Fruit fly (Drosophila melanogaster) whole organism, embryonic: ENCODE data around the gene CG17027.

ENCODE experiments used
- ATbp ChIP-seq: fragments of 200-800 bp; sonication (Bioruptor generic); optimal IDR thresholded peaks from 2 replicates; lab custom pipeline; 2017; ENCODE audit warnings: missing biosample characterization, mild to moderate bottlenecking, missing genetic modification characterization, missing genetic modification reagents
- Ada2b ChIP-seq: fragments of 200-800 bp; sonication (Bioruptor generic); IDR thresholded peaks from 2 replicates; pipeline ENCODE4 v1.3.6; 2022; ENCODE audit warnings: missing biosample characterization, missing genetic modification characterization
- Adf1 ChIP-seq: fragments of 200-800 bp; sonication (Bioruptor generic); IDR thresholded peaks from 2 replicates; pipeline ENCODE4 v1.3.6; 2022; ENCODE audit warnings: missing biosample characterization, missing genetic modification characterization
- B-H2 ChIP-seq: fragments of 200-800 bp; sonication (Bioruptor generic); optimal IDR thresholded peaks from 2 replicates; lab custom pipeline; 2018; ENCODE audit warnings: missing biosample characterization, mild to moderate bottlenecking, missing genetic modification characterization
- Bgb ChIP-seq: fragments of 200-800 bp; sonication (Bioruptor generic); IDR thresholded peaks from 2 replicates; pipeline ENCODE4 v1.3.6; 2022; ENCODE audit warnings: missing biosample characterization, missing genetic modification characterization; ENCODE audit not compliant: partially characterized antibody
- BtbVII ChIP-seq: fragments of 200-800 bp; sonication (Bioruptor generic); optimal IDR thresholded peaks from 3 replicates; lab custom pipeline; 2017; ENCODE audit warnings: missing biosample characterization, mild to moderate bottlenecking, missing genetic modification characterization
- CG10959 ChIP-seq: fragments of 200-800 bp; sonication (Bioruptor generic); IDR thresholded peaks from 2 replicates; pipeline ENCODE4 v1.3.6; 2022; ENCODE audit warnings: missing biosample characterization, missing genetic modification characterization
- CG11093 ChIP-seq: fragments of 200-800 bp; sonication (Bioruptor generic); IDR thresholded peaks from 3 replicates; pipeline ENCODE4 v1.3.6; 2022; ENCODE audit warnings: missing biosample characterization, missing genetic modification characterization
- CG11456 ChIP-seq: fragments of 200-800 bp; sonication (Bioruptor generic); IDR thresholded peaks from 3 replicates; pipeline ENCODE4 v1.3.6; 2022; ENCODE audit warnings: missing biosample characterization, missing genetic modification characterization
- CG11695 ChIP-seq: fragments of 200-800 bp; sonication (Bioruptor generic); IDR thresholded peaks from 3 replicates; pipeline ENCODE4 v1.3.6; 2022; ENCODE audit warnings: missing biosample characterization, missing genetic modification characterization
- CG1233 ChIP-seq: fragments of 200-800 bp; sonication (Bioruptor generic); optimal IDR thresholded peaks from 4 replicates; lab custom pipeline; 2018; ENCODE audit warnings: missing biosample characterization, mild to moderate bottlenecking, missing genetic modification characterization
- CG12744 ChIP-seq: fragments of 200-800 bp; sonication (Bioruptor generic); optimal IDR thresholded peaks from 2 replicates; lab custom pipeline; 2016; ENCODE audit warnings: missing biosample characterization, missing genetic modification characterization
- CG14965 ChIP-seq: fragments of 200-800 bp; sonication (Bioruptor generic); optimal IDR thresholded peaks from 2 replicates; lab custom pipeline; 2016; ENCODE audit warnings: missing biosample characterization, missing genetic modification characterization, borderline replicate concordance
- CG16815 ChIP-seq: fragments of 200-800 bp; sonication (Bioruptor generic); optimal IDR thresholded peaks from 3 replicates; lab custom pipeline; 2017; ENCODE audit warnings: missing biosample characterization, mild to moderate bottlenecking, missing genetic modification characterization
- CG16863 ChIP-seq: fragments of 200-800 bp; sonication (Bioruptor generic); optimal IDR thresholded peaks from 3 replicates; lab custom pipeline; 2016; ENCODE audit warnings: missing biosample characterization, missing genetic modification characterization
- CG17361 ChIP-seq: fragments of 200-800 bp; sonication (Bioruptor generic); IDR thresholded peaks from 3 replicates; pipeline ENCODE4 v1.3.6; 2022; ENCODE audit warnings: missing biosample characterization, missing genetic modification characterization
- CG17568 ChIP-seq: fragments of 200-800 bp; sonication (Bioruptor generic); optimal IDR thresholded peaks from 2 replicates; lab custom pipeline; 2018; ENCODE audit warnings: missing biosample characterization, mild to moderate bottlenecking, missing genetic modification characterization, moderate library complexity
- CG17829 ChIP-seq: fragments of 200-800 bp; optimal IDR thresholded peaks from 2 replicates; lab custom pipeline; 2019; ENCODE audit warnings: missing biosample characterization, mild to moderate bottlenecking, missing genetic modification characterization, moderate library complexity
- CG17912 ChIP-seq: fragments of 200-800 bp; sonication (Bioruptor generic); optimal IDR thresholded peaks from 2 replicates; lab custom pipeline; 2018; ENCODE audit warnings: missing biosample characterization, mild to moderate bottlenecking, missing genetic modification characterization
- CG30020 ChIP-seq: fragments of 200-800 bp; optimal IDR thresholded peaks from 2 replicates; lab custom pipeline; 2019; ENCODE audit warnings: missing biosample characterization, mild to moderate bottlenecking, missing genetic modification characterization, moderate library complexity
- CG3726 ChIP-seq: fragments of 200-800 bp; sonication (Bioruptor generic); IDR thresholded peaks from 3 replicates; pipeline ENCODE4, ENCODE4 v1.3.6; 2022; ENCODE audit warnings: missing biosample characterization, missing genetic modification characterization
- CG4424 ChIP-seq: fragments of 200-800 bp; sonication (Bioruptor generic); optimal IDR thresholded peaks from 3 replicates; lab custom pipeline; 2016; ENCODE audit warnings: missing biosample characterization, missing genetic modification characterization
- CG4707 ChIP-seq: fragments of 200-800 bp; sonication (Bioruptor generic); optimal IDR thresholded peaks from 2 replicates; lab custom pipeline; 2018; ENCODE audit warnings: missing biosample characterization, mild to moderate bottlenecking, missing genetic modification characterization, moderate library complexity
- CG7271 ChIP-seq: fragments of 200-800 bp; sonication (Bioruptor generic); optimal IDR thresholded peaks from 2 replicates; lab custom pipeline; 2018; ENCODE audit warnings: missing biosample characterization, mild to moderate bottlenecking, missing genetic modification characterization, moderate library complexity
- CG7357 ChIP-seq: fragments of 200-800 bp; sonication (Bioruptor generic); IDR thresholded peaks from 3 replicates; pipeline ENCODE4 v1.3.6; 2022; ENCODE audit warnings: missing biosample characterization, missing genetic modification characterization
- CG9817 ChIP-seq: fragments of 200-800 bp; sonication (Bioruptor generic); optimal IDR thresholded peaks from 2 replicates; lab custom pipeline; 2018; ENCODE audit warnings: missing biosample characterization, mild to moderate bottlenecking, missing genetic modification characterization, moderate library complexity
- CHES-1-like ChIP-seq: fragments of 200-800 bp; sonication (Bioruptor generic); optimal IDR thresholded peaks from 2 replicates; lab custom pipeline; 2016; ENCODE audit warnings: missing biosample characterization, missing genetic modification characterization
- Dbx ChIP-seq: fragments of 200-800 bp; sonication (Bioruptor generic); IDR thresholded peaks from 3 replicates; pipeline ENCODE4 v1.3.6; 2022; ENCODE audit warnings: missing biosample characterization, missing genetic modification characterization
- Dip2 ChIP-seq: fragments of 200-800 bp; sonication (Bioruptor generic); IDR thresholded peaks from 2 replicates; pipeline ENCODE4 v1.3.6; 2022; ENCODE audit warnings: missing biosample characterization, missing genetic modification characterization
- Eip74EF ChIP-seq, 2 experiments: fragments of 200-800 bp in 1 of 2; fragments of >200 bp in 1 of 2; sonication (Bioruptor generic) in 1 of 2; optimal IDR thresholded peaks; 2 replicates each; lab custom pipeline; 2017 to 2019; ENCODE audit warnings: missing biosample characterization in 2 of 2, missing genetic modification characterization in 2 of 2, mild to moderate bottlenecking in 1 of 2, moderate library complexity in 1 of 2
- HLH3B ChIP-seq: fragments of 200-800 bp; sonication (Bioruptor generic); IDR thresholded peaks from 2 replicates; pipeline ENCODE4 v1.3.6; 2022; ENCODE audit warnings: missing biosample characterization, missing genetic modification characterization
- Hr3 ChIP-seq: fragments of 200-800 bp; sonication (Bioruptor generic); optimal IDR thresholded peaks from 3 replicates; lab custom pipeline; 2016; ENCODE audit warnings: missing biosample characterization, missing genetic modification characterization
- MESR4 ChIP-seq: fragments of 200-800 bp; sonication (Bioruptor generic); optimal IDR thresholded peaks from 2 replicates; lab custom pipeline; 2018; ENCODE audit warnings: missing biosample characterization, mild to moderate bottlenecking, missing genetic modification characterization, moderate library complexity
- Mes4 ChIP-seq: fragments of 200-800 bp; sonication (Bioruptor generic); optimal IDR thresholded peaks from 2 replicates; lab custom pipeline; 2016; ENCODE audit warnings: missing biosample characterization, missing genetic modification characterization
- Nf-YA ChIP-seq: fragments of 200-800 bp; sonication (Bioruptor generic); IDR thresholded peaks from 2 replicates; pipeline ENCODE4 v1.3.6; 2022; ENCODE audit warnings: missing biosample characterization, missing genetic modification characterization
- Optix ChIP-seq: fragments of 200-800 bp; sonication (Bioruptor generic); IDR thresholded peaks from 3 replicates; pipeline ENCODE4 v1.3.6; 2022; ENCODE audit warnings: missing biosample characterization, missing genetic modification characterization
- Ssrp ChIP-seq: fragments of 200-800 bp; sonication (Bioruptor generic); optimal IDR thresholded peaks from 2 replicates; lab custom pipeline; 2018; ENCODE audit warnings: missing biosample characterization, mild to moderate bottlenecking, missing genetic modification characterization, moderate library complexity
- ato ChIP-seq: fragments of 200-800 bp; sonication (Bioruptor generic); IDR thresholded peaks from 2 replicates; pipeline ENCODE4 v1.3.6; 2022; ENCODE audit warnings: missing biosample characterization, missing genetic modification characterization; ENCODE audit not compliant: partially characterized antibody
- chinmo ChIP-seq: fragments of 200-800 bp; sonication (Bioruptor generic); IDR thresholded peaks from 4 replicates; pipeline ENCODE4 v1.3.6; 2022; ENCODE audit warnings: missing biosample characterization, missing genetic modification characterization; ENCODE audit not compliant: partially characterized antibody
- crol ChIP-seq: fragments of 200-800 bp; sonication (Bioruptor generic); IDR thresholded peaks from 2 replicates; pipeline ENCODE4 v1.3.6; 2022; ENCODE audit warnings: missing biosample characterization, missing genetic modification characterization
- crp ChIP-seq, 2 experiments: fragments of 200-800 bp; sonication (Bioruptor generic); optimal IDR thresholded peaks; 2 replicates in 1 of 2; 3 replicates in 1 of 2; lab custom pipeline; 2017; ENCODE audit warnings: missing biosample characterization in 2 of 2, missing genetic modification characterization in 2 of 2, mild to moderate bottlenecking in 1 of 2, moderate library complexity in 1 of 2
- ems ChIP-seq: fragments of 200-800 bp; sonication (Bioruptor generic); optimal IDR thresholded peaks from 3 replicates; lab custom pipeline; 2016; ENCODE audit warnings: missing biosample characterization, missing genetic modification characterization
- fu2 ChIP-seq: fragments of 200-800 bp; sonication (Bioruptor generic); optimal IDR thresholded peaks from 2 replicates; lab custom pipeline; 2016; ENCODE audit warnings: missing biosample characterization, missing genetic modification characterization
- gfzf ChIP-seq: fragments of 200-800 bp; sonication (Bioruptor generic); optimal IDR thresholded peaks from 2 replicates; lab custom pipeline; 2016; ENCODE audit warnings: missing biosample characterization, mild to moderate bottlenecking, missing genetic modification characterization, moderate library complexity
- h ChIP-seq: fragments of >200 bp; optimal IDR thresholded peaks from 2 replicates; lab custom pipeline; 2017
- jumu ChIP-seq: fragments of 200-800 bp; sonication (Bioruptor generic); optimal IDR thresholded peaks from 3 replicates; lab custom pipeline; 2016; ENCODE audit warnings: missing biosample characterization, missing genetic modification characterization
- lola ChIP-seq, 3 experiments: fragments of >200 bp in 2 of 3; fragments of 200-800 bp in 1 of 3; sonication (Bioruptor generic) in 1 of 3; optimal IDR thresholded peaks; 2 replicates each; lab custom pipeline; 2017 to 2019; ENCODE audit warnings: missing biosample characterization in 3 of 3, missing genetic modification characterization in 3 of 3, mild to moderate bottlenecking in 1 of 3, moderate library complexity in 1 of 3
- odd ChIP-seq: fragments of 200-800 bp; sonication (Bioruptor generic); optimal IDR thresholded peaks from 2 replicates; lab custom pipeline; 2017; ENCODE audit warnings: missing biosample characterization, mild to moderate bottlenecking, missing genetic modification characterization
- psq ChIP-seq: fragments of 200-800 bp; sonication (Bioruptor generic); optimal IDR thresholded peaks from 2 replicates; lab custom pipeline; 2017; ENCODE audit warnings: missing biosample characterization, missing genetic modification characterization
- row ChIP-seq: fragments of 200-800 bp; sonication (Bioruptor generic); IDR thresholded peaks from 3 replicates; pipeline ENCODE4 v1.3.6; 2022; ENCODE audit warnings: missing biosample characterization, missing genetic modification characterization
- tap ChIP-seq: fragments of 200-800 bp; optimal IDR thresholded peaks from 3 replicates; lab custom pipeline; 2019; ENCODE audit warnings: missing biosample characterization, mild to moderate bottlenecking, missing genetic modification characterization, moderate library complexity
- zfh1 ChIP-seq: fragments of 200-800 bp; sonication (Bioruptor generic); IDR thresholded peaks from 3 replicates; pipeline ENCODE4 v1.3.6; 2022; ENCODE audit warnings: missing biosample characterization, missing genetic modification characterization

CG17027 gene

dm6 chr3L:16018251-16018583, 38.3 kb downstream of the CG17027 start (continued):
- TF ChIP-seq CG16815 (no peak), Optix (GFP tag; lab: Robert Waterston, UW) (no peak), CG4424 (GFP tag; lab: Kevin White, UChicago) (no peak), Eip74EF (GFP tag; optimal IDR thresholded peaks at IDR 0.05; lab: Kevin White, UChicago) (no peak), Nf-YA (GFP tag; lab: Robert Waterston, UW) (no peak), chinmo (GFP tag; lab: Robert Waterston, UW) (no peak), tap (tag; lab: Kevin White, UChicago) (no peak), row (no peak), Ada2b (no peak), CG17912 (GFP tag; lab: Kevin White, UChicago) (no peak), Bgb (GFP tag; lab: Robert Waterston, UW) (no peak), Adf1 (GFP tag; lab: Robert Waterston, UW) (no peak), CG12744 (GFP tag; lab: Kevin White, UChicago) (no peak), CG9817 (no peak), CG14965 (GFP tag; lab: Kevin White, UChicago) (no peak), jumu (GFP tag; lab: Kevin White, UChicago) (no peak), Mes4 (GFP tag; lab: Kevin White, UChicago) (no peak), CG7271 (peak; percentile 19), B-H2 (GFP tag; lab: Kevin White, UChicago) (no peak), HLH3B (GFP tag; lab: Robert Waterston, UW) (no peak), CG30020 (tag; lab: Kevin White, UChicago) (no peak), CG16863 (no peak), CHES-1-like (GFP tag; lab: Kevin White, UChicago) (no peak), h (no peak), Ssrp (tag; lab: Kevin White, UChicago) (no peak), CG4707 (GFP tag; lab: Kevin White, UChicago) (no peak), odd (GFP tag; lab: Kevin White, UChicago) (no peak), CG7357 (GFP tag; lab: Robert Waterston, UW) (no peak), CG3726 (GFP tag; lab: Robert Waterston, UW) (no peak), Dbx (GFP tag; lab: Robert Waterston, UW) (no peak), Hr3 (GFP tag; lab: Kevin White, UChicago) (no peak), BtbVII (GFP tag; lab: Kevin White, UChicago) (no peak), fu2 (GFP tag; lab: Kevin White, UChicago) (no peak), CG17361 (GFP tag; lab: Robert Waterston, UW) (0 out of 3 replicates have a peak, but pooled peaks have one; percentile 26), lola (GFP tag; optimal IDR thresholded peaks at IDR 0.05; lab: Kevin White, UChicago) (peak in 1 of 3 experiments; percentile 19), ems (GFP tag; lab: Kevin White, UChicago) (no peak), CG17829 (tag; lab: Kevin White, UChicago) (peak; percentile 20), CG1233 (no peak), CG11456 (no peak), CG11695 (GFP tag; lab: Robert Waterston, UW) (no peak), gfzf (no peak), crol (GFP tag; lab: Robert Waterston, UW) (no peak), zfh1 (GFP tag; lab: Robert Waterston, UW) (no peak), CG11093 (GFP tag; lab: Robert Waterston, UW) (no peak), MESR4 (no peak), crp (GFP tag; optimal IDR thresholded peaks at IDR 0.05; lab: Kevin White, UChicago) (no peak), CG10959 (GFP tag; lab: Robert Waterston, UW) (no peak), CG17568 (GFP tag; lab: Kevin White, UChicago) (no peak), ATbp (no peak), ato (GFP tag; lab: Robert Waterston, UW) (no peak), psq (GFP tag; lab: Kevin White, UChicago) (no peak), Dip2 (GFP tag; lab: Robert Waterston, UW) (no peak)
